Fruit fly (Drosophila melanogaster) whole organism, wandering third instar larva: ENCODE data around the gene sol.

Source experiments
- CG9705 ChIP-seq: fragments of 200-800 bp; sonication (Bioruptor generic); optimal IDR thresholded peaks from 2 replicates; lab custom pipeline; 2018; ENCODE audit warnings: missing biosample characterization, mild to moderate bottlenecking, missing genetic modification characterization
- GATAd ChIP-seq: sonication (Bioruptor generic); optimal IDR thresholded peaks from 2 replicates; lab custom pipeline; 2016; ENCODE audit warnings: missing biosample characterization, missing genetic modification characterization
- Mio ChIP-seq: sonication (Bioruptor generic); optimal IDR thresholded peaks from 2 replicates; lab custom pipeline; 2016; ENCODE audit warnings: missing biosample characterization, missing genetic modification characterization
- brk ChIP-seq: fragments of 200-800 bp; sonication (Bioruptor generic); optimal IDR thresholded peaks from 2 replicates; lab custom pipeline; 2016; ENCODE audit warnings: missing biosample characterization, mild to moderate bottlenecking, missing genetic modification characterization
- sv ChIP-seq: fragments of 200-800 bp; sonication (Bioruptor generic); optimal IDR thresholded peaks from 3 replicates; lab custom pipeline; 2016; ENCODE audit warnings: missing biosample characterization, missing genetic modification characterization

DNA sequence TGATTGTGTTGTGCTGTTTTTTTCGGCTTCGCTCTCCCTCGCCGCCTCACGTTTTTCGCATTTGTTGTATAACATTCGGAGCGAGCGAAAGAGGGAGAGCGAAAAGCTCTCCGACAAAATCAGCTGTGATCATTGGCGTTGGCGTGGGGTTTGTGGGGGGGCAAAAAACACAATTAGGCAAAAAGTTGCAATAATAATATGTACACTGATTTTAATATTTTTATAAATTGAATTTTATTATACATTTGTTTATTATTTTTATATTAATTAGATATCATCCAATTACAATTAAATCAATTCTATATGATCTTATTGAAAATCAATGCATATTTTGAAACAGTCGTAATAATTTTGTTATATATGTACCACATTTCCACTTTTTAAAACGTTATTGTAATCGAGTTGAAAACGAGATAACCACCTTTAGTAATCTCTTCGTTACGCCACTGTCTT lies 25.5 kb downstream of the sol start:
- TF ChIP-seq Mio (GFP tag; lab: Kevin White, UChicago) (no peak), brk (GFP tag; lab: Kevin White, UChicago) (no peak), GATAd (GFP tag; lab: Kevin White, UChicago) (no peak), sv (GFP tag; lab: Kevin White, UChicago) (no peak), CG9705 (GFP tag; lab: Kevin White, UChicago) (no peak)
